Fruit fly (Drosophila melanogaster) whole organism, wandering third instar larva: ENCODE data around the gene RhoGAP15B.

Source experiments
- CG9705 ChIP-seq: fragments of 200-800 bp; sonication (Bioruptor generic); optimal IDR thresholded peaks from 2 replicates; lab custom pipeline; 2018; ENCODE audit warnings: missing biosample characterization, mild to moderate bottlenecking, missing genetic modification characterization
- psq ChIP-seq: fragments of 200-800 bp; sonication (Bioruptor generic); optimal IDR thresholded peaks from 3 replicates; lab custom pipeline; 2017; ENCODE audit warnings: missing biosample characterization, mild to moderate bottlenecking, missing genetic modification characterization, moderate library complexity

dm6 chrX:16944049-16944532 lies 1.0 kb downstream of the RhoGAP15B start:
- peak; percentile 4 for TF ChIP-seq psq
- TF ChIP-seq CG9705, result no peak
